Fruit fly (Drosophila melanogaster): ENCODE results near the gene CG12605.
A peak's percentile ranks its signal among the peaks of the same experiment; 100 is the strongest.

CG12605 gene

dm6 chr3L:3928205-3928942 is 36.2 kb downstream of the CG12605 start (continued):
- TF ChIP-seq Pdp1 (GFP tag; optimal IDR thresholded peaks at IDR 0.05) (peak; percentile 76 to 79), CG12744 (GFP tag; optimal IDR thresholded peaks at IDR 0.05) (peak; percentile 77), gt (GFP tag; IDR thresholded peaks at IDR 0.05) (peak; percentile 56), CG9437 (GFP tag; optimal IDR thresholded peaks at IDR 0.05) (peak; percentile 63), Blimp-1 (GFP tag; optimal IDR thresholded peaks at IDR 0.05) (no peak), Nf-YC (tag; optimal IDR thresholded peaks at IDR 0.05) (peak; percentile 70), CG10274 (GFP tag; optimal IDR thresholded peaks at IDR 0.05) (peak; percentile 65), pfk (GFP tag; optimal IDR thresholded peaks at IDR 0.05) (no peak), tgo (GFP tag; IDR thresholded peaks at IDR 0.05) (peak; percentile 87), tap (tag; optimal IDR thresholded peaks at IDR 0.05) (peak; percentile 81), HLH4C (GFP tag; IDR thresholded peaks at IDR 0.05; ENCODE audit: partially characterized antibody) (no peak), Antp (GFP tag; optimal IDR thresholded peaks at IDR 0.05) (peak; percentile 79), nmo (GFP tag; optimal IDR thresholded peaks at IDR 0.05) (peak; percentile 82), CTCF (GFP tag; optimal IDR thresholded peaks at IDR 0.05) (no peak), pb (GFP tag; optimal IDR thresholded peaks at IDR 0.05) (peak; percentile 41), CG13624 (GFP tag; optimal IDR thresholded peaks at IDR 0.05) (peak; percentile 95), bigmax (GFP tag; optimal IDR thresholded peaks at IDR 0.05) (no peak), B-H2 (GFP tag; optimal IDR thresholded peaks at IDR 0.05) (peak; percentile 95), zf30C (GFP tag; optimal IDR thresholded peaks at IDR 0.05) (peak; percentile 80), CG33557 (GFP tag; optimal IDR thresholded peaks at IDR 0.05) (no peak), crp (GFP tag; optimal IDR thresholded peaks at IDR 0.05) (peak in 1 of 2 experiments; percentile 37), CG15011 (GFP tag; optimal IDR thresholded peaks at IDR 0.05) (peak; percentile 84), Gug (GFP tag; IDR thresholded peaks at IDR 0.05) (peak; percentile 81), CG12391 (tag; optimal IDR thresholded peaks at IDR 0.05) (peak; percentile 86), CG12769 (tag; optimal IDR thresholded peaks at IDR 0.05) (peak; percentile 97), cwo (GFP tag; optimal IDR thresholded peaks at IDR 0.05) (peak; percentile 89), CG17829 (tag; optimal IDR thresholded peaks at IDR 0.05) (no peak), bowl (GFP tag; IDR thresholded peaks at IDR 0.05) (peak; percentile 83), CG11696 (GFP tag; IDR thresholded peaks at IDR 0.05) (peak; percentile 55), CG18476 (GFP tag; optimal IDR thresholded peaks at IDR 0.05) (peak; percentile 78), ro (GFP tag; IDR thresholded peaks at IDR 0.05) (peak; percentile 40), CG9215 (GFP tag; IDR thresholded peaks at IDR 0.05) (peak; percentile 86), Xbp1 (GFP tag; optimal IDR thresholded peaks at IDR 0.05) (peak; percentile 86), Lim3 (GFP tag; IDR thresholded peaks at IDR 0.05) (peak; percentile 81), CG4404 (GFP tag; IDR thresholded peaks at IDR 0.05) (peak; percentile 66), Awh (GFP tag; IDR thresholded peaks at IDR 0.05) (peak; percentile 70), Scr (GFP tag; IDR thresholded peaks at IDR 0.05; ENCODE audit: partially characterized antibody) (no peak), CG14667 (GFP tag; IDR thresholded peaks at IDR 0.05) (peak; percentile 73), lmd (GFP tag; IDR thresholded peaks at IDR 0.05) (peak; percentile 88), gro (GFP tag; optimal IDR thresholded peaks at IDR 0.05) (peak; percentile 93), klu (GFP tag; IDR thresholded peaks at IDR 0.05) (peak; percentile 79), exex (tag; optimal IDR thresholded peaks at IDR 0.05) (peak; percentile 92), Dll (GFP tag; IDR thresholded peaks at IDR 0.05; ENCODE audit: partially characterized antibody) (no peak), ato (GFP tag; IDR thresholded peaks at IDR 0.05; ENCODE audit: partially characterized antibody) (no peak), CkIIα-i1 (GFP tag; IDR thresholded peaks at IDR 0.05) (peak; percentile 79), CG2712 (tag; optimal IDR thresholded peaks at IDR 0.05) (peak; percentile 68), CG1233 (GFP tag; optimal IDR thresholded peaks at IDR 0.05) (peak; percentile 83), pita (GFP tag; optimal IDR thresholded peaks at IDR 0.05) (no peak), CG9817 (tag; optimal IDR thresholded peaks at IDR 0.05) (peak; percentile 90)
